Worm (Caenorhabditis elegans) whole organism, L4 larva: ENCODE results near the gene C52B9.19.

Experiments
- Y48G9A.11 ChIP-seq: fragments of 200-800 bp; sonication (Bioruptor generic); IDR thresholded peaks from 2 replicates; pipeline ENCODE4 v1.3.6; 2022; ENCODE audit warnings: missing genetic modification reagents, missing genetic modification characterization, missing compliant biosample characterization
- aly-2 ChIP-seq: sonication (generic microtip); optimal IDR thresholded peaks from 2 replicates; lab custom pipeline; 2018; ENCODE audit warnings: missing biosample characterization, missing genetic modification characterization
- ama-1 ChIP-seq: fragments of 150-350 bp; optimal IDR thresholded peaks from 2 replicates; lab custom pipeline; 2014; ENCODE audit warnings: inconsistent platforms, mixed read lengths
- arid-1 ChIP-seq: fragments of 200-800 bp; sonication (Bioruptor generic); conservative IDR thresholded peaks from 2 replicates; pipeline ENCODE4 v1.3.6; 2022; ENCODE audit warnings: missing genetic modification reagents, missing genetic modification characterization, missing compliant biosample characterization
- ces-1 ChIP-seq: fragments of 150-350 bp; sonication (generic microtip); optimal IDR thresholded peaks from 4 replicates; lab custom pipeline; 2014; ENCODE audit warnings: missing biosample characterization, missing genetic modification reagents, missing genetic modification characterization
- gei-8 ChIP-seq: fragments of 200-800 bp; sonication (Bioruptor generic); optimal IDR thresholded peaks from 2 replicates; lab custom pipeline; 2018; ENCODE audit warnings: mild to moderate bottlenecking, missing genetic modification characterization, missing compliant biosample characterization
- mep-1 ChIP-seq: fragments of 150-350 bp; sonication (generic microtip); optimal IDR thresholded peaks from 3 replicates; lab custom pipeline; 2014; ENCODE audit warnings: missing biosample characterization, missing genetic modification characterization
- nhr-42 ChIP-seq: fragments of 200-800 bp; sonication (Bioruptor generic); IDR thresholded peaks from 2 replicates; pipeline ENCODE4 v1.3.6; 2022; ENCODE audit warnings: missing genetic modification characterization, missing compliant biosample characterization
- snpc-4 ChIP-seq: fragments of 150-350 bp; optimal IDR thresholded peaks from 2 replicates; lab custom pipeline; 2014; ENCODE audit warnings: missing biosample characterization, missing genetic modification characterization
- unc-62 ChIP-seq, 3 experiments: fragments of 150-350 bp in 1 of 3; sonication (generic microtip); optimal IDR thresholded peaks in 2 of 3; peaks in 1 of 3; 1 replicate in 1 of 3; 2 replicates in 2 of 3; lab custom pipeline; 2014 to 2017; ENCODE audit warnings: missing biosample characterization in 3 of 3, missing genetic modification characterization in 3 of 3, missing genetic modification reagents in 3 of 3, missing genotype in 1 of 3

ce11 chrX:4274116-4274515 lies 8.2 kb upstream of the C52B9.19 start, which contains the start of gene mec-18:
- TF ChIP-seq gei-8 (no peak), arid-1 (GFP tag; lab: Robert Waterston, UW) (no peak), ces-1 (no peak), snpc-4 (tag; lab: Kevin White, UChicago) (no peak), Y48G9A.11 (GFP tag; lab: Robert Waterston, UW) (no peak), mep-1 (no peak), ama-1 (lab: Kevin White, UChicago) (no peak), aly-2 (no peak), unc-62 (GFP tag; optimal IDR thresholded peaks at IDR 0.05 in 1 of 2; lab: Kevin White, UChicago) (no peak), unc-62 (tag; optimal IDR thresholded peaks at IDR 0.05; lab: Kevin White, UChicago) (no peak), nhr-42 (no peak)
